Worm (Caenorhabditis elegans) whole organism, L4/young adult: ENCODE data around the gene crn-3.

Source experiments
- W03F9.2 ChIP-seq: fragments of 150-350 bp; optimal IDR thresholded peaks from 2 replicates; lab custom pipeline; 2014; ENCODE audit warnings: missing biosample characterization, missing genetic modification characterization
- dao-5 ChIP-seq: sonication (generic microtip); optimal IDR thresholded peaks from 2 replicates; lab custom pipeline; 2016; ENCODE audit warnings: missing genotype, missing genetic modification characterization, moderate library complexity, missing compliant biosample characterization
- him-1 ChIP-seq: sonication (generic microtip); optimal IDR thresholded peaks from 2 replicates; lab custom pipeline; 2016; ENCODE audit warnings: missing genotype, missing genetic modification reagents, missing genetic modification characterization, missing compliant biosample characterization

DNA sequence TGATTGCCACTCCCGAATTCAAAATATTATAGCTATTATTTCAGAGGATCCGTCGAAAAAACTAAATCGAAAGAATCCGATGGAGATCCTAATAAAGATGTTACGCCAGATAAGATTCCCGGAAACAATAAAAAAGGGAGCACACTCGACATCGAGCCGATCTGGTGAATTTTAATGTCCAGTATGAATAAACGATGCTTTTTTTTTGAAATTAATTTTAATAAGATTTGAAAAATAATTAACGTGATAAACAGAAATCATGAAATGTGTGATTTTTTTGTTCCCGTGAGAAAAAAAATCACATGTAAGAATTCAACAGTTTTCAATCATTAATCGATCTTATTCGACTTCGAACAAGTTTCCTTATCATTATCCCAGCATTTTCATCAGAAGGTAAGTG, 51.3 kb downstream of the crn-3 start, which contains the start of gene M28.9:
- no peak for TF ChIP-seq dao-5 (tag; lab: Kevin White, UChicago)
- TF ChIP-seq him-1 (tag; lab: Kevin White, UChicago) = no peak
- TF ChIP-seq W03F9.2 (tag; lab: Kevin White, UChicago) = no peak
